Fruit fly (Drosophila melanogaster): ENCODE measurements around the gene side-IV.

The side-IV gene

dm6 chr3R:13450338-13450737, at the start of gene side-IV:
side-IV (plus strand) TSS chr3R:13450590.
- no peak for TF ChIP-seq Crg-1 (GFP tag; optimal IDR thresholded peaks at IDR 0.05)
- TF ChIP-seq CG14711 (tag; optimal IDR thresholded peaks at IDR 0.05) = no peak
- no peak for TF ChIP-seq CG33017 (tag; optimal IDR thresholded peaks at IDR 0.05)
- no peak for TF ChIP-seq Clk (GFP tag; optimal IDR thresholded peaks at IDR 0.05)
- TF ChIP-seq toe (GFP tag; optimal IDR thresholded peaks at IDR 0.05) = no peak
- no peak for TF ChIP-seq cic (GFP tag; optimal IDR thresholded peaks at IDR 0.05)
- TF ChIP-seq Hr96 (GFP tag; optimal IDR thresholded peaks at IDR 0.05) = no peak
- no peak for TF ChIP-seq Mnt (GFP tag; optimal IDR thresholded peaks at IDR 0.05)
- TF ChIP-seq kay (GFP tag; ENCODE audit: borderline replicate concordance) = no peak
- no peak for TF ChIP-seq CG5204 (GFP tag; optimal IDR thresholded peaks at IDR 0.05)
- no peak for TF ChIP-seq tj (GFP tag; optimal IDR thresholded peaks at IDR 0.05)
- TF ChIP-seq CG1620 (GFP tag; optimal IDR thresholded peaks at IDR 0.05) = no peak
- no peak for TF ChIP-seq ovo (GFP tag; optimal IDR thresholded peaks at IDR 0.05)
- TF ChIP-seq bab1 (GFP tag; optimal IDR thresholded peaks at IDR 0.05) = no peak
- TF ChIP-seq pad (GFP tag; optimal IDR thresholded peaks at IDR 0.05) = no peak
- no peak for TF ChIP-seq CG11617 (GFP tag; optimal IDR thresholded peaks at IDR 0.05)
- TF ChIP-seq CG12768 (GFP tag; optimal IDR thresholded peaks at IDR 0.05) = no peak
- TF ChIP-seq CG7101 (tag; optimal IDR thresholded peaks at IDR 0.05) = no peak

- TF ChIP-seq Hr96 (GFP tag; optimal IDR thresholded peaks at IDR 0.05) = peak; percentile 37
- no peak for TF ChIP-seq cic (GFP tag; optimal IDR thresholded peaks at IDR 0.05)
- TF ChIP-seq CG7101 (tag; optimal IDR thresholded peaks at IDR 0.05) = peak; percentile 68
- TF ChIP-seq kay (GFP tag; ENCODE audit: borderline replicate concordance) = no peak
- TF ChIP-seq tj (GFP tag; optimal IDR thresholded peaks at IDR 0.05) = peak; percentile 71
- peak; percentile 5 for TF ChIP-seq CG33017 (tag; optimal IDR thresholded peaks at IDR 0.05)
- TF ChIP-seq CG11617 (GFP tag; optimal IDR thresholded peaks at IDR 0.05) = peak; percentile 71
- no peak for TF ChIP-seq Mnt (GFP tag; optimal IDR thresholded peaks at IDR 0.05)
- peak; percentile 55 for TF ChIP-seq ovo (GFP tag; optimal IDR thresholded peaks at IDR 0.05)
- TF ChIP-seq toe (GFP tag; optimal IDR thresholded peaks at IDR 0.05) = no peak
- peak; percentile 79 for TF ChIP-seq bab1 (GFP tag; optimal IDR thresholded peaks at IDR 0.05)
- peak; percentile 55 for TF ChIP-seq CG7045 (GFP tag; optimal IDR thresholded peaks at IDR 0.05)
- TF ChIP-seq CG5204 (GFP tag; optimal IDR thresholded peaks at IDR 0.05) = peak; percentile 55
- TF ChIP-seq CG12768 (GFP tag; optimal IDR thresholded peaks at IDR 0.05) = no peak
- peak; percentile 38 for TF ChIP-seq pad (GFP tag; optimal IDR thresholded peaks at IDR 0.05)
- peak; percentile 27 for TF ChIP-seq CG1620 (GFP tag; optimal IDR thresholded peaks at IDR 0.05)
- TF ChIP-seq Crg-1 (GFP tag; optimal IDR thresholded peaks at IDR 0.05) = peak; percentile 64
- peak; percentile 63 for TF ChIP-seq CG14711 (tag; optimal IDR thresholded peaks at IDR 0.05)
Observed at dm6 chr3R:13400902-13401721, 49.3 kb upstream of the side-IV start.

DNA sequence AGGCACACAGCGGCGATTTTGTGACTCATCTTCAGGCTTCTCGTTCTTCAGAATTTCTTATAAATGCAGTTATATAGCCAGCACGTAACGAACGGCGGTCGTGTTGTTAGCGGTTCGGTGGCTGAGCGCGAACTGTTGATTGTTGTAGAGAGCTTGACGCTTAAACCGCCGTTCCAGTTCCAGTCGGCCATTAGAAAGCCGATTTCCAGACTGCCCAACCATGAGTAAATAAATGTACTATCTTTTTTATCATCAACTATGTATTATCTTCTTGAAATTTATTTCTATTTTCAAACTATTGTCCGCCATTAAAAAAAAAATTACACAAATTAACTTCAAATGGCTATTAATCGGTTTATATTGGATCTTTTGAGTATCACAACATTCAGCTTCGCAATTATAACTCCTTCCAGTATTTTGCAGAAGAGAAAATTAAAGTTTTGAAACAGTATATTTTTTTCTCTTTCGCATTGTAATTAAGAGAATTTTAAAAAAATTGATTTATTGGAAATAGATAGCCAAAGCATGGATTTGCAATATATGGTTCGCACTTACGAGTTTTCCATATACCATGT, 48.6 kb upstream of the side-IV start, which contains the start of gene GILT1:
GILT1 (minus strand) TSS at position 141 of the 575 bp plus-strand sequence.
- no peak for TF ChIP-seq CG1620 (GFP tag; optimal IDR thresholded peaks at IDR 0.05)
- peak; percentile 69 for TF ChIP-seq kay (GFP tag; ENCODE audit: borderline replicate concordance)
- no peak for TF ChIP-seq CG33017 (tag; optimal IDR thresholded peaks at IDR 0.05)
- TF ChIP-seq Mnt (GFP tag; optimal IDR thresholded peaks at IDR 0.05) = peak; percentile 43
- TF ChIP-seq pad (GFP tag; optimal IDR thresholded peaks at IDR 0.05) = peak; percentile 59
- peak; percentile 1 for TF ChIP-seq tj (GFP tag; optimal IDR thresholded peaks at IDR 0.05)
- no peak for TF ChIP-seq CG7045 (GFP tag; optimal IDR thresholded peaks at IDR 0.05)
- TF ChIP-seq CG11617 (GFP tag; optimal IDR thresholded peaks at IDR 0.05) = no peak
- no peak for TF ChIP-seq Hr96 (GFP tag; optimal IDR thresholded peaks at IDR 0.05)
- no peak for TF ChIP-seq CG5204 (GFP tag; optimal IDR thresholded peaks at IDR 0.05)
- TF ChIP-seq CG14711 (tag; optimal IDR thresholded peaks at IDR 0.05) = no peak
- peak; percentile 22 for TF ChIP-seq cic (GFP tag; optimal IDR thresholded peaks at IDR 0.05)
- peak; percentile 12 for TF ChIP-seq CG7101 (tag; optimal IDR thresholded peaks at IDR 0.05)
- TF ChIP-seq toe (GFP tag; optimal IDR thresholded peaks at IDR 0.05) = no peak
- peak; percentile 39 for TF ChIP-seq bab1 (GFP tag; optimal IDR thresholded peaks at IDR 0.05)
- no peak for TF ChIP-seq Crg-1 (GFP tag; optimal IDR thresholded peaks at IDR 0.05)
- no peak for TF ChIP-seq cnc (optimal IDR thresholded peaks at IDR 0.05)
- TF ChIP-seq ovo (GFP tag; optimal IDR thresholded peaks at IDR 0.05) = peak; percentile 44
- no peak for TF ChIP-seq CG12768 (GFP tag; optimal IDR thresholded peaks at IDR 0.05)
- TF ChIP-seq Clk (GFP tag; optimal IDR thresholded peaks at IDR 0.05) = no peak

DNA sequence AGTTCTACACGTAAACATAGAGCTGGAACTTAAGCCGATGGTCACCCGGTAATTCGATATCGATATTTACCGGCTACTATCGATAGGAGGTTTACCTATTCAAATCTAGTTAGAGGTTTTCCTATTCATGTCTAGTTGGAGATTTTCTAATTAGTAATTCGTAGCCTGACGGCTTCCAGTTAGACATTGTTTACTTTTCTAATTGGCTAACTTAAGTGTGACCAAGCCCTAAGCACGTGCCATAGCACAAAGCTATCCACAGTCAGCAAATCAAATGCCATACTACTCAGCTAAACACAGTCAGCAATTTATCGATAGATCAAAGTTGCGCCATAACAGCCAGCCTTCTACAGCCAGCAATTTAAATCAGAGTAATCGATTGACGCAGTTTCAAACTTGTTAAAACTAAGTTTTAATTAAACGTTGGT, 47.3 kb upstream of the side-IV start, which contains the start of gene Dpm3:
Dpm3 (minus strand) TSS at position 20 of the 428 bp plus-strand sequence.
- TF ChIP-seq CG12768 (GFP tag; optimal IDR thresholded peaks at IDR 0.05) = no peak
- TF ChIP-seq Mnt (GFP tag; optimal IDR thresholded peaks at IDR 0.05) = peak; percentile 11
- no peak for TF ChIP-seq cnc (optimal IDR thresholded peaks at IDR 0.05)
- TF ChIP-seq CG14711 (tag; optimal IDR thresholded peaks at IDR 0.05) = no peak
- peak; percentile 58 for TF ChIP-seq CG1620 (GFP tag; optimal IDR thresholded peaks at IDR 0.05)
- no peak for TF ChIP-seq CG5204 (GFP tag; optimal IDR thresholded peaks at IDR 0.05)
- peak; percentile 21 for TF ChIP-seq Crg-1 (GFP tag; optimal IDR thresholded peaks at IDR 0.05)
- TF ChIP-seq bab1 (GFP tag; optimal IDR thresholded peaks at IDR 0.05) = peak; percentile 54
- TF ChIP-seq toe (GFP tag; optimal IDR thresholded peaks at IDR 0.05) = peak; percentile 39
- no peak for TF ChIP-seq Hr96 (GFP tag; optimal IDR thresholded peaks at IDR 0.05)
- no peak for TF ChIP-seq CG7045 (GFP tag; optimal IDR thresholded peaks at IDR 0.05)
- TF ChIP-seq kay (GFP tag; ENCODE audit: borderline replicate concordance) = no peak
- TF ChIP-seq CG11617 (GFP tag; optimal IDR thresholded peaks at IDR 0.05) = no peak
- no peak for TF ChIP-seq CG33017 (tag; optimal IDR thresholded peaks at IDR 0.05)
- no peak for TF ChIP-seq cic (GFP tag; optimal IDR thresholded peaks at IDR 0.05)
- peak; percentile 20 for TF ChIP-seq tj (GFP tag; optimal IDR thresholded peaks at IDR 0.05)
- TF ChIP-seq CG7101 (tag; optimal IDR thresholded peaks at IDR 0.05) = no peak
- no peak for TF ChIP-seq ovo (GFP tag; optimal IDR thresholded peaks at IDR 0.05)
- no peak for TF ChIP-seq Clk (GFP tag; optimal IDR thresholded peaks at IDR 0.05)
- peak; percentile 15 for TF ChIP-seq pad (GFP tag; optimal IDR thresholded peaks at IDR 0.05)

Measured in whole organism, adult.